Worm (Caenorhabditis elegans) whole organism, young adult: ENCODE data around the gene C56G2.9.

Experiments used
- B0336.3 ChIP-seq: fragments of 200-800 bp; sonication (Bioruptor generic); IDR thresholded peaks from 2 replicates; pipeline ENCODE4 v1.3.6; 2022; ENCODE audit warnings: missing genetic modification characterization, missing compliant biosample characterization
- F37B4.10 ChIP-seq: fragments of 200-800 bp; sonication (Bioruptor generic); IDR thresholded peaks from 2 replicates; pipeline ENCODE4 v1.3.6; 2022; ENCODE audit warnings: missing genetic modification characterization, missing compliant biosample characterization
- F57A8.1 ChIP-seq: fragments of 200-800 bp; sonication (Bioruptor generic); optimal IDR thresholded peaks from 2 replicates; lab custom pipeline; 2018; ENCODE audit warnings: mild to moderate bottlenecking, missing genetic modification characterization, moderate library complexity, missing compliant biosample characterization
- F57C9.4 ChIP-seq: sonication (generic microtip); optimal IDR thresholded peaks from 2 replicates; lab custom pipeline; 2017; ENCODE audit warnings: mild to moderate bottlenecking, missing genetic modification characterization, missing compliant biosample characterization
- K12H6.12 ChIP-seq: fragments of 200-800 bp; sonication (Bioruptor generic); optimal IDR thresholded peaks from 2 replicates; lab custom pipeline; 2018; ENCODE audit warnings: mild to moderate bottlenecking, missing genetic modification characterization, missing compliant biosample characterization
- Y53F4B.3 ChIP-seq: fragments of 200-800 bp; sonication (Bioruptor generic); IDR thresholded peaks from 2 replicates; pipeline ENCODE4 v1.3.6; 2022; ENCODE audit warnings: missing genetic modification reagents, missing genetic modification characterization, missing compliant biosample characterization
- Y53G8AR.9 ChIP-seq: fragments of 200-800 bp; sonication (Bioruptor generic); conservative IDR thresholded peaks from 2 replicates; pipeline ENCODE4 v1.3.6; 2022; ENCODE audit warnings: missing genetic modification reagents, missing genetic modification characterization, missing compliant biosample characterization
- Y79H2A.3 ChIP-seq: fragments of 200-800 bp; sonication (Bioruptor generic); conservative IDR thresholded peaks from 2 replicates; pipeline ENCODE4 v1.3.6; 2022; ENCODE audit warnings: missing genetic modification reagents, missing genetic modification characterization, missing compliant biosample characterization
- chd-7 ChIP-seq: sonication (generic microtip); optimal IDR thresholded peaks from 2 replicates; lab custom pipeline; 2016; ENCODE audit warnings: mild to moderate bottlenecking, missing genetic modification characterization, moderate library complexity, missing compliant biosample characterization
- dpl-1 ChIP-seq: fragments of 150-350 bp; optimal IDR thresholded peaks from 2 replicates; lab custom pipeline; 2014; ENCODE audit warnings: missing biosample characterization, missing genetic modification reagents, missing genetic modification characterization
- egl-18 ChIP-seq: fragments of 200-800 bp; sonication (Bioruptor generic); IDR thresholded peaks from 2 replicates; pipeline ENCODE4 v1.3.6; 2022; ENCODE audit warnings: missing genetic modification reagents, missing genetic modification characterization, missing compliant biosample characterization
- egrh-3 ChIP-seq: fragments of 200-800 bp; sonication (Bioruptor generic); IDR thresholded peaks from 2 replicates; pipeline ENCODE4 v1.3.6; 2022; ENCODE audit warnings: missing genetic modification reagents, missing genetic modification characterization, missing compliant biosample characterization
- hmg-1.2 ChIP-seq: fragments of 200-800 bp; sonication (Bioruptor generic); IDR thresholded peaks from 2 replicates; pipeline ENCODE4 v1.3.6; 2022; ENCODE audit warnings: missing genetic modification reagents, missing genetic modification characterization, missing compliant biosample characterization
- hrde-1 ChIP-seq: sonication (generic microtip); optimal IDR thresholded peaks from 2 replicates; lab custom pipeline; 2016; ENCODE audit warnings: missing genetic modification characterization, mild to moderate bottlenecking, missing compliant biosample characterization, moderate library complexity, missing genotype, missing genetic modification reagents, borderline replicate concordance
- hsf-1 ChIP-seq: fragments of 200-800 bp; sonication (Bioruptor generic); IDR thresholded peaks from 2 replicates; pipeline ENCODE4 v1.3.6; 2022; ENCODE audit warnings: missing genetic modification reagents, missing genetic modification characterization, missing compliant biosample characterization
- let-607 ChIP-seq, 2 experiments: fragments of 200-800 bp in 1 of 2; sonication (Bioruptor generic) in 1 of 2; sonication (generic microtip) in 1 of 2; optimal IDR thresholded peaks; 2 replicates each; lab custom pipeline; 2016 to 2018; ENCODE audit warnings: mild to moderate bottlenecking in 2 of 2, missing compliant biosample characterization in 2 of 2, missing genetic modification characterization in 2 of 2, moderate library complexity in 2 of 2, missing genotype in 1 of 2
- lin-40 ChIP-seq: sonication (generic microtip); optimal IDR thresholded peaks from 2 replicates; lab custom pipeline; 2016; ENCODE audit warnings: missing genetic modification characterization, mild to moderate bottlenecking, missing compliant biosample characterization, missing genotype, missing genetic modification reagents
- lsy-27 ChIP-seq: sonication (generic microtip); optimal IDR thresholded peaks from 2 replicates; lab custom pipeline; 2017; ENCODE audit warnings: missing genetic modification characterization, mild to moderate bottlenecking, missing compliant biosample characterization, antibody characterized with exemption, missing genotype, borderline replicate concordance; ENCODE audit not compliant: insufficient read depth
- nfya-1 ChIP-seq: sonication (generic microtip); optimal IDR thresholded peaks from 2 replicates; lab custom pipeline; 2017; ENCODE audit warnings: antibody characterized with exemption, missing compliant biosample characterization, missing genetic modification characterization, borderline replicate concordance; ENCODE audit not compliant: insufficient read depth
- nfyb-1 ChIP-seq: fragments of 200-800 bp; sonication (Bioruptor generic); IDR thresholded peaks from 2 replicates; pipeline ENCODE4 v1.3.6; 2022; ENCODE audit warnings: missing genetic modification reagents, missing genetic modification characterization, missing compliant biosample characterization
- nhr-179 ChIP-seq: sonication (generic microtip); optimal IDR thresholded peaks from 2 replicates; lab custom pipeline; 2016; ENCODE audit warnings: mild to moderate bottlenecking, missing genetic modification characterization, missing compliant biosample characterization
- pbrm-1 ChIP-seq: fragments of 200-800 bp; sonication (Bioruptor generic); IDR thresholded peaks from 2 replicates; pipeline ENCODE4 v1.3.6; 2022; ENCODE audit warnings: missing genetic modification reagents, missing genetic modification characterization, missing compliant biosample characterization
- pha-4 ChIP-seq: fragments of 150-350 bp; sonication (generic microtip); optimal IDR thresholded peaks from 2 replicates; lab custom pipeline; 2014; ENCODE audit warnings: missing biosample characterization, missing genetic modification reagents, missing genetic modification characterization
- rcor-1 ChIP-seq: fragments of 200-800 bp; sonication (Bioruptor generic); IDR thresholded peaks from 2 replicates; pipeline ENCODE4 v1.3.6; 2022; ENCODE audit warnings: missing genetic modification reagents, missing genetic modification characterization, missing compliant biosample characterization
- rec-8 ChIP-seq, 2 experiments: sonication (generic microtip); optimal IDR thresholded peaks; 2 replicates each; lab custom pipeline; 2016; ENCODE audit warnings: mild to moderate bottlenecking in 2 of 2, missing genetic modification characterization in 2 of 2, missing genetic modification reagents in 2 of 2, missing genotype in 2 of 2, missing biosample characterization in 1 of 2, missing compliant biosample characterization in 1 of 2, moderate library complexity in 1 of 2
- snpc-1.1 ChIP-seq: sonication (generic microtip); optimal IDR thresholded peaks from 2 replicates; lab custom pipeline; 2017; ENCODE audit warnings: missing genetic modification characterization, mild to moderate bottlenecking, missing compliant biosample characterization, antibody characterized with exemption, moderate library complexity, missing genotype, missing genetic modification reagents; ENCODE audit not compliant: insufficient read depth
- sptf-2 ChIP-seq: fragments of 200-800 bp; sonication (Bioruptor generic); optimal IDR thresholded peaks from 2 replicates; lab custom pipeline; 2018; ENCODE audit warnings: mild to moderate bottlenecking, missing genetic modification characterization, missing compliant biosample characterization
- tbx-9 ChIP-seq: sonication (generic microtip); optimal IDR thresholded peaks from 2 replicates; lab custom pipeline; 2016; ENCODE audit warnings: borderline replicate concordance, missing genetic modification characterization, inconsistent platforms, missing compliant biosample characterization
- unc-62 ChIP-seq: fragments of 150-350 bp; optimal IDR thresholded peaks from 2 replicates; lab custom pipeline; 2014; ENCODE audit warnings: missing biosample characterization, missing genetic modification reagents, missing genetic modification characterization
- ztf-22 ChIP-seq: fragments of 200-800 bp; sonication (Bioruptor generic); optimal IDR thresholded peaks from 2 replicates; lab custom pipeline; 2018; ENCODE audit warnings: mild to moderate bottlenecking, missing genetic modification characterization, moderate library complexity, missing compliant biosample characterization
- ztf-25 ChIP-seq: fragments of 200-800 bp; sonication (Bioruptor generic); IDR thresholded peaks from 2 replicates; pipeline ENCODE4 v1.3.6; 2022; ENCODE audit warnings: missing genetic modification reagents, missing genetic modification characterization, missing compliant biosample characterization
- ztf-28 ChIP-seq: fragments of 200-800 bp; sonication (Bioruptor generic); IDR thresholded peaks from 2 replicates; pipeline ENCODE4 v1.3.6; 2022; ENCODE audit warnings: missing genetic modification reagents, missing genetic modification characterization, missing compliant biosample characterization
- ztf-3 ChIP-seq: fragments of 200-800 bp; sonication (Bioruptor generic); optimal IDR thresholded peaks from 2 replicates; lab custom pipeline; 2018; ENCODE audit warnings: mild to moderate bottlenecking, missing genetic modification characterization, missing compliant biosample characterization
- ztf-6 ChIP-seq: fragments of 200-800 bp; sonication (Bioruptor generic); IDR thresholded peaks from 2 replicates; pipeline ENCODE4 v1.3.6; 2022; ENCODE audit warnings: missing genetic modification reagents, missing genetic modification characterization, missing compliant biosample characterization

The C56G2.9 gene

DNA sequence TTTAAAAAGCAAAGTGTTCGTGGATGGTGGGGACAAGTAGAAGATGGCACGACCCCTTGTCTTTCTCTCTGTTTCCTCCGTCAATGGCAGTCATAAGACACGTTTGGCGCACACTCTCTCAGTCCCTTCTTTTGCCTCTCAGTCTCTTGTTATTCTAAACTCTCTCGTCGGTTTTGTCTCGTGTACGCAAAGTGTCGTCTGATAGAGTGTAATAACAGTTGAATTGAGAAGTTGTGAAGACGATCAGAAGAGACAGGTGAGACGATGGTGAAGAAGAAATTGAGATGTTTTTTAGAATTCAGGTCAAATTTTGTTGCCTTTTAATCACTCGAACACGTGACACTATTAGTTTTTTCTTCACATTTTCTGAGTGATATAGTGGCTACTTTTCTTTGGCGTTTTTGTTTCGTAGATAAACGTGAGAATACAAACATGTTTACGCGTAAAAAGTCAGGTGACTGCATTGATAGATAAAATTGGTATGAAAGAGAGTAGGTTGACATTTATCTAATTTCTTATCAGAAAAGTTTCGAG is 39.9 kb downstream of the C56G2.9 start, which contains the start of gene F47D12.9 (continued):
- no peak for TF ChIP-seq ztf-25
- TF ChIP-seq lsy-27 (tag; lab: Kevin White, UChicago), result no peak
- no peak for TF ChIP-seq sptf-2 (GFP tag; lab: Kevin White, UChicago)
- no peak for TF ChIP-seq pha-4
- no peak for TF ChIP-seq ztf-6 (GFP tag; lab: Robert Waterston, UW)
- no peak for TF ChIP-seq F37B4.10 (GFP tag; lab: Robert Waterston, UW)
- TF ChIP-seq chd-7 (tag; lab: Kevin White, UChicago), result peak; percentile 14
- TF ChIP-seq hsf-1 (GFP tag; lab: Robert Waterston, UW), result no peak
- TF ChIP-seq hrde-1 (tag; lab: Kevin White, UChicago), result no peak
- TF ChIP-seq F57C9.4 (tag; lab: Kevin White, UChicago), result no peak
- peak; percentile 82 for TF ChIP-seq K12H6.12 (tag; lab: Kevin White, UChicago)
- peak; percentile 89 for TF ChIP-seq hmg-1.2
- no peak for TF ChIP-seq rcor-1 (GFP tag; lab: Robert Waterston, UW)
- TF ChIP-seq dpl-1 (GFP tag; lab: Kevin White, UChicago), result no peak
- no peak for TF ChIP-seq nhr-179 (tag; lab: Kevin White, UChicago)
- no peak for TF ChIP-seq snpc-1.1 (tag; lab: Kevin White, UChicago)
- no peak for TF ChIP-seq egrh-3
- TF ChIP-seq Y53G8AR.9 (GFP tag; lab: Robert Waterston, UW), result no peak
- TF ChIP-seq egl-18 (GFP tag; lab: Robert Waterston, UW), result no peak
- TF ChIP-seq rec-8 (tag; optimal IDR thresholded peaks at IDR 0.05; lab: Kevin White, UChicago), result no peak
- TF ChIP-seq Y53F4B.3 (GFP tag; lab: Robert Waterston, UW), result no peak
- TF ChIP-seq Y79H2A.3 (GFP tag; lab: Robert Waterston, UW), result no peak
- no peak for TF ChIP-seq unc-62 (GFP tag; lab: Kevin White, UChicago)
- no peak for TF ChIP-seq nfya-1 (tag; lab: Kevin White, UChicago)
- TF ChIP-seq ztf-3 (GFP tag; lab: Kevin White, UChicago), result no peak
- TF ChIP-seq B0336.3 (GFP tag; lab: Robert Waterston, UW), result peak; percentile 46; the same call in 1 of the 2 replicates
- TF ChIP-seq let-607 (tag; optimal IDR thresholded peaks at IDR 0.05; lab: Kevin White, UChicago), result peak in 1 of 2 experiments; percentile 21
- peak; percentile 81 for TF ChIP-seq lin-40 (tag; lab: Kevin White, UChicago)
- no peak for TF ChIP-seq ztf-22 (GFP tag; lab: Kevin White, UChicago)
- no peak for TF ChIP-seq ztf-28 (GFP tag; lab: Robert Waterston, UW)
- TF ChIP-seq tbx-9 (tag; lab: Kevin White, UChicago), result no peak
- TF ChIP-seq pbrm-1, result 0 out of 2 replicates have a peak, but pooled peaks have one; percentile 46

DNA sequence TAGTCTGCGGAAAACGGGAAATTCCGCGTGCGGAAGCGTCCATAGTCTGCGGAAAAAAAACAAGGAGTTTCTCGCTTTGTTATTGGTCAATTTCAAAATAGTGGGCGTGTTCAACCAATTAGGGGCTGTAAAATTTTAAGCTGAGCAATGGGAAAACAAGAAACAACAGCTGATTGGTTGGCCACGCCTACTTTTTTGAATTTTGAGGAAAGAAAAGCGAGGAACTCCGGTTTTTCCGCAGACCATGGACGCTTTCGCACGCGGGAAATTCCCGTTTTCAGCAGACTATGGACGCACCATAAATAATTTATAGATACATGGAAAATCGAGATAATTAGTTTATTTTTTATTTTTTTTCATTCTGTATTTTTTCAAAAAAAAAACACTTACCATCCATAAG is 41.4 kb downstream of the C56G2.9 start:
- TF ChIP-seq nfyb-1 (GFP tag; lab: Robert Waterston, UW), result peak; percentile 76

- TF ChIP-seq F57A8.1, result no peak
These were observed 42.8 kb downstream of the C56G2.9 start for ce11 chrIII:6300297-6300696.
